Worm (Caenorhabditis elegans): Measurements from ENCODE around the gene frpr-10.

DNA sequence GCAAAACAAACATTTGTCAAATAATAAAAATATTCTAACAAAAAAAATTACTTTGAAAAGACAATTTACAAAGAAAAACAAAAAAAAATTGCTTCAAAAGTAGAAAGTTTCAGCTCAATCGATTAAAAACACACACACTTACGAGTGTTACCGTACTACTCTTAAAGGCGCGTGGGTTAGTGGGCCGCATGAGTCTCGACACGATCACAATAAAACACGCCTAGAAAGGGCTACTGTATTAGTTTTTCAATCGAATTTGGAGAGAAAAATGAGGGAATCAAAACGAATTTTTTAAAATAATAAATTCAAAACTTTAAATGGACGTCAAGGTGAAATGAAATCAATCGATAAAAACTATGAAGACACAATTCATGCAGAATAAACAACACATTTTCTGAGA lies 52.9 kb downstream of the frpr-10 start:
- no peak for TF ChIP-seq ceh-45 (GFP tag; IDR thresholded peaks at IDR 0.05)
- TF ChIP-seq hlh-6 (tag; optimal IDR thresholded peaks at IDR 0.05): no peak
- no peak for TF ChIP-seq pha-4 (tag; optimal IDR thresholded peaks at IDR 0.05)
